Fruit fly (Drosophila melanogaster) whole organism, prepupa: ENCODE measurements around the gene NP15.6.

Source experiments
- CG10669 ChIP-seq: fragments of 200-800 bp; sonication (Bioruptor generic); optimal IDR thresholded peaks from 3 replicates; lab custom pipeline; 2018; ENCODE audit warnings: missing biosample characterization, mild to moderate bottlenecking, missing genetic modification characterization, moderate library complexity
- CG11294 ChIP-seq: fragments of 200-800 bp; sonication (Bioruptor generic); IDR thresholded peaks from 2 replicates; pipeline ENCODE4 v1.3.6; 2022; ENCODE audit warnings: missing biosample characterization, missing genetic modification characterization
- CG11762 ChIP-seq: fragments of 200-800 bp; sonication (Bioruptor generic); optimal IDR thresholded peaks from 3 replicates; lab custom pipeline; 2016; ENCODE audit warnings: missing biosample characterization, missing genetic modification characterization; ENCODE audit not compliant: insufficient read depth
- CG3032 ChIP-seq: fragments of 200-800 bp; optimal IDR thresholded peaks from 2 replicates; lab custom pipeline; 2019; ENCODE audit warnings: missing biosample characterization, mild to moderate bottlenecking, missing genetic modification characterization, moderate library complexity
- CG32006 ChIP-seq: fragments of 200-800 bp; sonication (Bioruptor generic); optimal IDR thresholded peaks from 3 replicates; lab custom pipeline; 2017; ENCODE audit warnings: missing biosample characterization, mild to moderate bottlenecking, missing genetic modification characterization
- CG34406 ChIP-seq: fragments of 200-800 bp; sonication (Bioruptor generic); optimal IDR thresholded peaks from 3 replicates; lab custom pipeline; 2016; ENCODE audit warnings: missing biosample characterization, missing genetic modification characterization
- CG6792 ChIP-seq: fragments of 200-800 bp; sonication (Bioruptor generic); optimal IDR thresholded peaks from 3 replicates; lab custom pipeline; 2016; ENCODE audit warnings: missing biosample characterization, missing genetic modification characterization
- CG6808 ChIP-seq: fragments of 200-800 bp; sonication (Bioruptor generic); optimal IDR thresholded peaks from 3 replicates; lab custom pipeline; 2017; ENCODE audit warnings: missing biosample characterization, missing genetic modification characterization, mild to moderate bottlenecking, moderate library complexity, missing genetic modification reagents
- CG8632 ChIP-seq: fragments of 200-800 bp; sonication (Bioruptor generic); optimal IDR thresholded peaks from 3 replicates; lab custom pipeline; 2016; ENCODE audit warnings: missing biosample characterization, missing genetic modification characterization
- Eip78C ChIP-seq: fragments of 200-800 bp; sonication (Bioruptor generic); peaks from one replicate; lab custom pipeline; 2016; ENCODE audit warnings: missing biosample characterization, missing genetic modification characterization
- Lpt ChIP-seq: fragments of 200-800 bp; sonication (Bioruptor generic); optimal IDR thresholded peaks from 3 replicates; lab custom pipeline; 2016; ENCODE audit warnings: missing biosample characterization, missing genetic modification characterization
- OdsH ChIP-seq: fragments of 200-800 bp; sonication (Bioruptor generic); optimal IDR thresholded peaks from 3 replicates; lab custom pipeline; 2016; ENCODE audit warnings: missing biosample characterization, missing genetic modification characterization
- Sox102F ChIP-seq: fragments of 200-800 bp; sonication (Bioruptor generic); optimal IDR thresholded peaks from 2 replicates; lab custom pipeline; 2016; ENCODE audit warnings: missing biosample characterization, mild to moderate bottlenecking, missing genetic modification characterization
- cyc ChIP-seq: fragments of 200-800 bp; sonication (Bioruptor generic); optimal IDR thresholded peaks from 3 replicates; lab custom pipeline; 2016; ENCODE audit warnings: missing biosample characterization, missing genetic modification characterization

- peak; percentile 92 for TF ChIP-seq CG3032 (tag; lab: Kevin White, UChicago)
- TF ChIP-seq OdsH (GFP tag; lab: Kevin White, UChicago), result peak; percentile 90
- peak; percentile 84 for TF ChIP-seq CG34406 (GFP tag; lab: Kevin White, UChicago)
- TF ChIP-seq CG11294 (GFP tag; lab: Robert Waterston, UW), result peak; percentile 89
- peak; percentile 84 for TF ChIP-seq Lpt (GFP tag; lab: Kevin White, UChicago)
- TF ChIP-seq CG11762, result peak; percentile 85
- TF ChIP-seq CG32006 (GFP tag; lab: Kevin White, UChicago), result peak; percentile 93
- peak; percentile 99 for TF ChIP-seq Eip78C
- peak; percentile 92 for TF ChIP-seq CG6808 (GFP tag; lab: Kevin White, UChicago)
- TF ChIP-seq cyc (GFP tag; lab: Kevin White, UChicago), result peak; percentile 65
- TF ChIP-seq CG8632, result peak; percentile 86
- peak; percentile 78 for TF ChIP-seq CG6792 (GFP tag; lab: Kevin White, UChicago)
- peak; percentile 92 for TF ChIP-seq CG10669 (GFP tag; lab: Kevin White, UChicago)
- peak; percentile 80 for TF ChIP-seq Sox102F
Observed at dm6 chr3R:19073002-19073401, 45.8 kb downstream of the NP15.6 start.
